Fruit fly (Drosophila melanogaster) whole organism, embryonic: ENCODE results near the gene odd.
A peak's percentile ranks its signal among the peaks of the same experiment; 100 is the strongest.

Experiments used
- CG10321 ChIP-seq: fragments of 200-800 bp; sonication (Bioruptor generic); IDR thresholded peaks from 2 replicates; pipeline ENCODE4 v1.3.6; 2022; ENCODE audit warnings: missing biosample characterization, missing genetic modification characterization
- CG10565 ChIP-seq: fragments of 200-800 bp; sonication (Bioruptor generic); optimal IDR thresholded peaks from 3 replicates; lab custom pipeline; 2016; ENCODE audit warnings: missing biosample characterization, mild to moderate bottlenecking, missing genetic modification characterization
- CG11398 ChIP-seq: fragments of 200-800 bp; sonication (Bioruptor generic); optimal IDR thresholded peaks from 2 replicates; lab custom pipeline; 2016; ENCODE audit warnings: missing biosample characterization, missing genetic modification characterization
- CG11695 ChIP-seq: fragments of 200-800 bp; sonication (Bioruptor generic); IDR thresholded peaks from 3 replicates; pipeline ENCODE4 v1.3.6; 2022; ENCODE audit warnings: missing biosample characterization, missing genetic modification characterization
- CG12299 ChIP-seq: fragments of 200-800 bp; sonication (Bioruptor generic); optimal IDR thresholded peaks from 2 replicates; lab custom pipeline; 2018; ENCODE audit warnings: missing biosample characterization, mild to moderate bottlenecking, missing genetic modification characterization
- CG14050 ChIP-seq: fragments of 200-800 bp; sonication (Bioruptor generic); IDR thresholded peaks from 3 replicates; pipeline ENCODE4 v1.3.6; 2022; ENCODE audit warnings: missing biosample characterization, missing genetic modification characterization
- CG14710 ChIP-seq: fragments of 200-800 bp; sonication (Bioruptor generic); optimal IDR thresholded peaks from 3 replicates; lab custom pipeline; 2019; ENCODE audit warnings: missing biosample characterization, mild to moderate bottlenecking, missing genetic modification characterization, moderate library complexity
- CG15696 ChIP-seq: fragments of 200-800 bp; sonication (Bioruptor generic); optimal IDR thresholded peaks from 2 replicates; lab custom pipeline; 2019; ENCODE audit warnings: missing biosample characterization, mild to moderate bottlenecking, missing genetic modification characterization, moderate library complexity
- CG1647 ChIP-seq: fragments of 200-800 bp; sonication (Bioruptor generic); optimal IDR thresholded peaks from 3 replicates; lab custom pipeline; 2016; ENCODE audit warnings: missing biosample characterization, missing genetic modification characterization
- CG1792 ChIP-seq: fragments of 200-800 bp; sonication (Bioruptor generic); optimal IDR thresholded peaks from 2 replicates; lab custom pipeline; 2016; ENCODE audit warnings: missing biosample characterization, missing genetic modification characterization
- CG2116 ChIP-seq: fragments of 200-800 bp; sonication (Bioruptor generic); optimal IDR thresholded peaks from 3 replicates; lab custom pipeline; 2018; ENCODE audit warnings: missing biosample characterization, mild to moderate bottlenecking, missing genetic modification characterization
- CG2202 ChIP-seq: fragments of 200-800 bp; sonication (Bioruptor generic); optimal IDR thresholded peaks from 2 replicates; lab custom pipeline; 2018; ENCODE audit warnings: missing biosample characterization, mild to moderate bottlenecking, missing genetic modification characterization
- CG2875 ChIP-seq: fragments of 200-800 bp; sonication (Bioruptor generic); optimal IDR thresholded peaks from 2 replicates; lab custom pipeline; 2017; ENCODE audit warnings: missing biosample characterization, mild to moderate bottlenecking, missing genetic modification characterization, missing genetic modification reagents
- CG31388 ChIP-seq: fragments of 200-800 bp; sonication (Bioruptor generic); optimal IDR thresholded peaks from 2 replicates; lab custom pipeline; 2016; ENCODE audit warnings: missing biosample characterization, missing genetic modification characterization
- CG33557 ChIP-seq: fragments of 200-800 bp; sonication (Bioruptor generic); optimal IDR thresholded peaks from 2 replicates; lab custom pipeline; 2019; ENCODE audit warnings: missing biosample characterization, mild to moderate bottlenecking, missing genetic modification characterization, moderate library complexity
- CG3726 ChIP-seq: fragments of 200-800 bp; sonication (Bioruptor generic); IDR thresholded peaks from 3 replicates; pipeline ENCODE4, ENCODE4 v1.3.6; 2022; ENCODE audit warnings: missing biosample characterization, missing genetic modification characterization
- CG3847 ChIP-seq: fragments of 200-800 bp; sonication (Bioruptor generic); IDR thresholded peaks from 2 replicates; pipeline ENCODE4 v1.3.6; 2022; ENCODE audit warnings: missing biosample characterization, missing genetic modification characterization
- CG3995 ChIP-seq: fragments of 200-800 bp; sonication (Bioruptor generic); optimal IDR thresholded peaks from 3 replicates; lab custom pipeline; 2016; ENCODE audit warnings: missing biosample characterization, missing genetic modification characterization
- CG4424 ChIP-seq: fragments of 200-800 bp; sonication (Bioruptor generic); optimal IDR thresholded peaks from 3 replicates; lab custom pipeline; 2016; ENCODE audit warnings: missing biosample characterization, missing genetic modification characterization
- CG6654 ChIP-seq: fragments of 200-800 bp; sonication (Bioruptor generic); optimal IDR thresholded peaks from 2 replicates; lab custom pipeline; 2017; ENCODE audit warnings: missing biosample characterization, mild to moderate bottlenecking, missing genetic modification characterization
- CG8359 ChIP-seq: fragments of 200-800 bp; sonication (Bioruptor generic); optimal IDR thresholded peaks from 2 replicates; lab custom pipeline; 2017; ENCODE audit warnings: missing biosample characterization, mild to moderate bottlenecking, missing genetic modification characterization, borderline replicate concordance
- CG8478 ChIP-seq: fragments of >200 bp; optimal IDR thresholded peaks from 2 replicates; lab custom pipeline; 2018
- CG9727 ChIP-seq: fragments of 200-800 bp; sonication (Bioruptor generic); optimal IDR thresholded peaks from 3 replicates; lab custom pipeline; 2017; ENCODE audit warnings: missing biosample characterization, mild to moderate bottlenecking, missing genetic modification characterization
- CG9797 ChIP-seq: fragments of 200-800 bp; sonication (Bioruptor generic); optimal IDR thresholded peaks from 3 replicates; lab custom pipeline; 2018; ENCODE audit warnings: missing biosample characterization, mild to moderate bottlenecking, missing genetic modification characterization
- CG9876 ChIP-seq: fragments of 200-800 bp; sonication (Bioruptor generic); optimal IDR thresholded peaks from 2 replicates; lab custom pipeline; 2016; ENCODE audit warnings: missing biosample characterization, missing genetic modification characterization
- Dek ChIP-seq: fragments of 200-800 bp; sonication (Bioruptor generic); optimal IDR thresholded peaks from 3 replicates; lab custom pipeline; 2019; ENCODE audit warnings: missing biosample characterization, mild to moderate bottlenecking, missing genetic modification characterization, moderate library complexity
- E2f1 ChIP-seq: fragments of 200-800 bp; sonication (Bioruptor generic); IDR thresholded peaks from 2 replicates; pipeline ENCODE4 v1.3.6; 2022; ENCODE audit warnings: missing biosample characterization, missing genetic modification characterization
- Ets97D ChIP-seq: fragments of 200-800 bp; sonication (Bioruptor generic); optimal IDR thresholded peaks from 3 replicates; lab custom pipeline; 2016; ENCODE audit warnings: missing biosample characterization, missing genetic modification characterization
- Fer1 ChIP-seq: fragments of 200-800 bp; sonication (Bioruptor generic); optimal IDR thresholded peaks from 2 replicates; lab custom pipeline; 2017; ENCODE audit warnings: missing biosample characterization, mild to moderate bottlenecking, missing genetic modification characterization
- HLH4C ChIP-seq: fragments of 200-800 bp; sonication (Bioruptor generic); IDR thresholded peaks from 3 replicates; pipeline ENCODE4 v1.3.6; 2022; ENCODE audit warnings: missing biosample characterization, missing genetic modification characterization; ENCODE audit not compliant: partially characterized antibody
- Hmx ChIP-seq: fragments of 200-800 bp; sonication (Bioruptor generic); optimal IDR thresholded peaks from 2 replicates; lab custom pipeline; 2016; ENCODE audit warnings: missing biosample characterization, missing genetic modification characterization
- Kr ChIP-seq: fragments of 200-800 bp; sonication (Bioruptor generic); optimal IDR thresholded peaks from 2 replicates; lab custom pipeline; 2017; ENCODE audit warnings: missing biosample characterization, mild to moderate bottlenecking, missing genetic modification characterization
- Mad ChIP-seq: fragments of 200-800 bp; sonication (Bioruptor generic); optimal IDR thresholded peaks from 2 replicates; lab custom pipeline; 2016; ENCODE audit warnings: missing biosample characterization, missing genetic modification characterization
- Nf-YA ChIP-seq: fragments of 200-800 bp; sonication (Bioruptor generic); IDR thresholded peaks from 2 replicates; pipeline ENCODE4 v1.3.6; 2022; ENCODE audit warnings: missing biosample characterization, missing genetic modification characterization
- Rx ChIP-seq: fragments of 200-800 bp; sonication (Bioruptor generic); IDR thresholded peaks from 2 replicates; pipeline ENCODE4 v1.3.6; 2022; ENCODE audit warnings: missing biosample characterization, missing genetic modification characterization
- Xrp1 ChIP-seq: fragments of 200-800 bp; sonication (Bioruptor generic); IDR thresholded peaks from 2 replicates; pipeline ENCODE4 v1.3.6; 2022; ENCODE audit warnings: missing biosample characterization, missing genetic modification characterization
- bbx ChIP-seq: fragments of 200-800 bp; sonication (Bioruptor generic); IDR thresholded peaks from 2 replicates; pipeline ENCODE4 v1.3.6; 2022; ENCODE audit warnings: missing biosample characterization, missing genetic modification characterization; ENCODE audit not compliant: partially characterized antibody
- bsh ChIP-seq, 2 experiments: fragments of 200-800 bp; sonication (Bioruptor generic); optimal IDR thresholded peaks; 2 replicates each; lab custom pipeline; 2017 to 2018; ENCODE audit warnings: mild to moderate bottlenecking in 2 of 2, missing biosample characterization in 2 of 2, missing genetic modification characterization in 2 of 2, moderate library complexity in 1 of 2
- chm ChIP-seq: fragments of 200-800 bp; sonication (Bioruptor generic); IDR thresholded peaks from 2 replicates; pipeline ENCODE4 v1.3.6; 2022; ENCODE audit warnings: missing biosample characterization, missing genetic modification characterization
- crp ChIP-seq, 2 experiments: fragments of 200-800 bp; sonication (Bioruptor generic); optimal IDR thresholded peaks; 2 replicates in 1 of 2; 3 replicates in 1 of 2; lab custom pipeline; 2017; ENCODE audit warnings: missing biosample characterization in 2 of 2, missing genetic modification characterization in 2 of 2, mild to moderate bottlenecking in 1 of 2, moderate library complexity in 1 of 2
- eve ChIP-seq, 2 experiments: fragments of >200 bp; optimal IDR thresholded peaks; 2 replicates each; lab custom pipeline; 2017; ENCODE audit warnings: missing biosample characterization in 2 of 2, missing genetic modification characterization in 2 of 2
- gcm2 ChIP-seq: fragments of 200-800 bp; sonication (Bioruptor generic); optimal IDR thresholded peaks from 2 replicates; lab custom pipeline; 2016; ENCODE audit warnings: missing biosample characterization, missing genetic modification characterization
- gem ChIP-seq: fragments of 200-800 bp; sonication (Bioruptor generic); optimal IDR thresholded peaks from 2 replicates; lab custom pipeline; 2019; ENCODE audit warnings: missing biosample characterization, mild to moderate bottlenecking, missing genetic modification characterization, moderate library complexity
- insv ChIP-seq, 2 experiments: fragments of 200-800 bp; sonication (Bioruptor generic); optimal IDR thresholded peaks; 3 replicates each; lab custom pipeline; 2016 to 2018; ENCODE audit warnings: missing biosample characterization in 2 of 2, missing genetic modification characterization in 2 of 2
- knrl ChIP-seq: fragments of 200-800 bp; sonication (Bioruptor generic); IDR thresholded peaks from 3 replicates; pipeline ENCODE4 v1.3.6; 2022; ENCODE audit warnings: missing biosample characterization, missing genetic modification characterization; ENCODE audit not compliant: partially characterized antibody
- nmo ChIP-seq: fragments of 200-800 bp; sonication (Bioruptor generic); optimal IDR thresholded peaks from 2 replicates; lab custom pipeline; 2018; ENCODE audit warnings: missing biosample characterization, mild to moderate bottlenecking, missing genetic modification characterization, moderate library complexity
- peb ChIP-seq: fragments of 200-800 bp; sonication (Bioruptor generic); IDR thresholded peaks from 2 replicates; pipeline ENCODE4 v1.3.6; 2022; ENCODE audit warnings: missing biosample characterization, missing genetic modification characterization
- slou ChIP-seq: fragments of 200-800 bp; sonication (Bioruptor generic); optimal IDR thresholded peaks from 3 replicates; lab custom pipeline; 2016; ENCODE audit warnings: missing biosample characterization, missing genetic modification characterization
- sob ChIP-seq: fragments of 200-800 bp; sonication (Bioruptor generic); IDR thresholded peaks from 2 replicates; pipeline ENCODE4 v1.3.6; 2022; ENCODE audit warnings: missing biosample characterization, missing genetic modification characterization
- ttk ChIP-seq: fragments of 200-800 bp; sonication (Bioruptor generic); IDR thresholded peaks from 2 replicates; pipeline ENCODE4 v2.1.2; 2022; ENCODE audit warnings: missing biosample characterization, missing genetic modification characterization
- unc-4 ChIP-seq: fragments of 200-800 bp; sonication (Bioruptor generic); IDR thresholded peaks from 2 replicates; pipeline ENCODE4 v1.3.6; 2022; ENCODE audit warnings: missing biosample characterization, missing genetic modification characterization; ENCODE audit not compliant: partially characterized antibody
- wdn ChIP-seq: fragments of 200-800 bp; sonication (Bioruptor generic); IDR thresholded peaks from 2 replicates; pipeline ENCODE4 v1.3.6; 2022; ENCODE audit warnings: missing biosample characterization, missing genetic modification characterization

odd gene

DNA sequence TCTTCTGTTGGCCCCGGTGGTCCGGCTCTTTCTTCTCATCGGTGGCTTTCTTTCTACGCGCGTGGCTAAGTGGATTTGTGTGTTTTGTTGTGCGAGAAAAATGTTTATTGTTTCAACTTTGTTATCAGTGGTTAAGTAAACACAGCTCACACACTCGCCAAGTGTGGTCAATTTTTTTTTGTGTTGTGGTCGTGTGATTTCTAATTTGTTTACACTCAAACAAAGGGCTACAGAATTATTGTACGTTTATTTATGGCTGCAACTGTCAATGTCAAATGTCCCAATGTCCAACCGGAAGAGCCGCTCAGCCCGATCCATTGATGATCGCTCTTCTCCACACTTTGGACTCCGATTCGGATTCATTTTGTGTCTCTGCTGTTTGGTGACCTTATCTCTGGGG is 36.0 kb downstream of the odd start (continued):
- no peak for TF ChIP-seq HLH4C
- no peak for TF ChIP-seq CG9876
- no peak for TF ChIP-seq CG11695 (GFP tag; lab: Robert Waterston, UW)
- TF ChIP-seq CG15696, result peak; percentile 72
- no peak for TF ChIP-seq CG3995 (GFP tag; lab: Kevin White, UChicago)
- TF ChIP-seq CG10565 (GFP tag; lab: Kevin White, UChicago), result no peak
- TF ChIP-seq Xrp1 (GFP tag; lab: Robert Waterston, UW), result no peak
- no peak for TF ChIP-seq Hmx (GFP tag; lab: Kevin White, UChicago)
- TF ChIP-seq Ets97D (GFP tag; lab: Kevin White, UChicago), result no peak
- TF ChIP-seq CG3847 (GFP tag; lab: Robert Waterston, UW), result no peak
- peak; percentile 59 for TF ChIP-seq CG33557
- no peak for TF ChIP-seq nmo (GFP tag; lab: Kevin White, UChicago)
- no peak for TF ChIP-seq insv (GFP tag; optimal IDR thresholded peaks at IDR 0.05; lab: Kevin White, UChicago)
- TF ChIP-seq CG12299 (tag; lab: Kevin White, UChicago), result no peak
- TF ChIP-seq gcm2 (GFP tag; lab: Kevin White, UChicago), result no peak
- TF ChIP-seq CG2116 (GFP tag; lab: Kevin White, UChicago), result peak; percentile 1
- no peak for TF ChIP-seq unc-4 (GFP tag; lab: Robert Waterston, UW)
- TF ChIP-seq CG9727 (GFP tag; lab: Kevin White, UChicago), result peak; percentile 29
- no peak for TF ChIP-seq slou (GFP tag; lab: Kevin White, UChicago)
- peak; percentile 54 for TF ChIP-seq CG2202 (tag; lab: Kevin White, UChicago)
- TF ChIP-seq Kr (GFP tag; lab: Kevin White, UChicago), result no peak
- TF ChIP-seq CG14050 (GFP tag; lab: Robert Waterston, UW), result no peak
- no peak for TF ChIP-seq sob
- no peak for TF ChIP-seq E2f1
- TF ChIP-seq CG14710 (tag; lab: Kevin White, UChicago), result peak; percentile 6
- TF ChIP-seq Rx, result no peak
- no peak for TF ChIP-seq CG9797 (GFP tag; lab: Kevin White, UChicago)
- no peak for TF ChIP-seq Dek (tag; lab: Kevin White, UChicago)
- no peak for TF ChIP-seq Fer1 (GFP tag; lab: Kevin White, UChicago)
- no peak for TF ChIP-seq CG3726
- TF ChIP-seq knrl (GFP tag; lab: Robert Waterston, UW), result no peak
- TF ChIP-seq chm (GFP tag; lab: Robert Waterston, UW), result peak; percentile 29; the same call in 1 of the 2 replicates
- TF ChIP-seq eve (GFP tag; optimal IDR thresholded peaks at IDR 0.05; lab: Kevin White, UChicago), result no peak
- TF ChIP-seq CG6654 (GFP tag; lab: Kevin White, UChicago), result no peak
- no peak for TF ChIP-seq CG10321
- no peak for TF ChIP-seq Nf-YA (GFP tag; lab: Robert Waterston, UW)
- TF ChIP-seq wdn (GFP tag; lab: Robert Waterston, UW), result no peak
- TF ChIP-seq bbx (GFP tag; lab: Robert Waterston, UW), result no peak
- TF ChIP-seq gem (tag; lab: Kevin White, UChicago), result no peak
- TF ChIP-seq CG4424 (GFP tag; lab: Kevin White, UChicago), result no peak
- TF ChIP-seq CG8478 (lab: Kevin White, UChicago), result no peak
- TF ChIP-seq peb (GFP tag; lab: Robert Waterston, UW), result no peak
- TF ChIP-seq ttk (GFP tag; lab: Robert Waterston, UW), result no peak
- peak in 1 of 2 experiments; percentile 12 for TF ChIP-seq bsh (GFP tag; optimal IDR thresholded peaks at IDR 0.05; lab: Kevin White, UChicago)
- no peak for TF ChIP-seq CG8359 (GFP tag; lab: Kevin White, UChicago)
- no peak for TF ChIP-seq Mad (GFP tag; lab: Kevin White, UChicago)
- no peak for TF ChIP-seq CG31388
- peak; percentile 29 for TF ChIP-seq CG2875
- no peak for TF ChIP-seq CG1647 (GFP tag; lab: Kevin White, UChicago)
- TF ChIP-seq crp (GFP tag; optimal IDR thresholded peaks at IDR 0.05; lab: Kevin White, UChicago), result no peak
- TF ChIP-seq CG11398 (GFP tag; lab: Kevin White, UChicago), result no peak
- no peak for TF ChIP-seq CG1792
